Fruit fly (Drosophila melanogaster) Kc167 (cell line): ENCODE data around the gene CG9154.

Experiments used
- Sin3A ChIP-seq: fragments of >200 bp; optimal IDR thresholded peaks from 2 replicates; lab custom pipeline; 2018; ENCODE audit warnings: missing external identifiers
- h ChIP-seq: fragments of >200 bp; optimal IDR thresholded peaks from 3 replicates; lab custom pipeline; 2018; ENCODE audit warnings: missing external identifiers
- ttk ChIP-seq: sonication (Bioruptor generic); optimal IDR thresholded peaks from 2 replicates; lab custom pipeline; 2017; ENCODE audit warnings: missing external identifiers

- TF ChIP-seq ttk: no peak
- no peak for TF ChIP-seq h (lab: Kevin White, UChicago)
- no peak for TF ChIP-seq Sin3A (lab: Kevin White, UChicago)
These were observed 3.8 kb upstream of the CG9154 start for dm6 chr2L:6074314-6074713.
